Fruit fly (Drosophila melanogaster): ENCODE results near the gene CG3526.

DNA sequence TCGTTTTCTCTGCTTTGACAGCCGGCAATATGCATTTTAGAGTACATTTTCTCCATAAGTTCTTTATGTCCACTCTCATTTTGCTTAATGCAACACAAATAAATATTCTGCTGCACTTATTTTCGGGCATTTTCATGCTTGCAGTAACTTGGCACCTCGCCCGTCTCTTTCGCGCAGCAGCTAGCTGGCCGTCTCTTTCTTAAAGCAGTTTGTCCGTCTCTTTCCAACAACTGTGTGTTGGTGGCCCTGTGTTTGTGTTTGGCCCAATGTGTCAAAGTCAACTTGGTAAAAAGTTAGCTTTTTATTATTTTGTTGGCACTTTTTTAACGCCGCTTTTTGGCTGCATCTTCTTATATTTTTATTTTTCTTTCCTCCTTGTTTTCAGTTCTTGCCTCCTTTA lies 13.5 kb upstream of the CG3526 start:
- TF ChIP-seq ttk (optimal IDR thresholded peaks at IDR 0.05) (no peak), h (optimal IDR thresholded peaks at IDR 0.05) (no peak), Sin3A (optimal IDR thresholded peaks at IDR 0.05) (no peak), insv (optimal IDR thresholded peaks at IDR 0.05) (no peak), psq (optimal IDR thresholded peaks at IDR 0.05) (no peak)
